In genomic region chr3R:15094218-15094928, dm6 we compare ENCODE assay signal across 1 fruit fly cellular context.
A peak's percentile ranks its signal among the peaks of the same experiment; 100 is the strongest.
TF ChIP-seq lines count a peak whose summit lies in the region.

No protein-coding gene starts in this region.

TF ChIP-seq in whole organism, embryonic, 481 proteins besides CTCF, POLR2A, EP300 and RAD21 (continued from another document and continues in another):
- TF ChIP-seq CG31365 (tag; optimal IDR thresholded peaks at IDR 0.05; lab: Kevin White, UChicago) = no peak
- TF ChIP-seq CG4617 (GFP tag; optimal IDR thresholded peaks at IDR 0.05; lab: Kevin White, UChicago; ENCODE audit: borderline replicate concordance) = no peak
- no peak for TF ChIP-seq CG32772 (GFP tag; IDR thresholded peaks at IDR 0.05; lab: Robert Waterston, UW)
- no peak for TF ChIP-seq ci (GFP tag; IDR thresholded peaks at IDR 0.05; lab: Robert Waterston, UW)
- no peak for TF ChIP-seq CG13296 (GFP tag; optimal IDR thresholded peaks at IDR 0.05; lab: Kevin White, UChicago)
- peak; percentile 90 for TF ChIP-seq cg (GFP tag; optimal IDR thresholded peaks at IDR 0.05; lab: Kevin White, UChicago)
- no peak for TF ChIP-seq Dad (GFP tag; optimal IDR thresholded peaks at IDR 0.05; lab: Kevin White, UChicago)
- no peak for TF ChIP-seq Deaf1 (tag; optimal IDR thresholded peaks at IDR 0.05; lab: Kevin White, UChicago)
- peak; percentile 84 for TF ChIP-seq Tbp (GFP tag; optimal IDR thresholded peaks at IDR 0.05; lab: Kevin White, UChicago)
- no peak for TF ChIP-seq CG17568 (GFP tag; optimal IDR thresholded peaks at IDR 0.05; lab: Kevin White, UChicago)
- TF ChIP-seq al (GFP tag; IDR thresholded peaks at IDR 0.05; lab: Robert Waterston, UW) = no peak
- TF ChIP-seq en (GFP tag; optimal IDR thresholded peaks at IDR 0.05; lab: Kevin White, UChicago) = no peak
- peak; percentile 27 for TF ChIP-seq CG10431 (GFP tag; optimal IDR thresholded peaks at IDR 0.05; lab: Kevin White, UChicago)
- TF ChIP-seq Lpt (GFP tag; optimal IDR thresholded peaks at IDR 0.05; lab: Kevin White, UChicago) = no peak
- peak; percentile 4 for TF ChIP-seq kni (GFP tag; optimal IDR thresholded peaks at IDR 0.05; lab: Kevin White, UChicago)
- peak in 1 of 2 experiments; percentile 69 for TF ChIP-seq prd (optimal IDR thresholded peaks at IDR 0.05; lab: Kevin White, UChicago)
- no peak for TF ChIP-seq prd (GFP tag; IDR thresholded peaks at IDR 0.05; lab: Robert Waterston, UW)
- TF ChIP-seq HHEX (GFP tag; optimal IDR thresholded peaks at IDR 0.05; lab: Kevin White, UChicago) = no peak
- TF ChIP-seq CG7786 (GFP tag; optimal IDR thresholded peaks at IDR 0.05; lab: Kevin White, UChicago) = no peak
- TF ChIP-seq CG15011 (GFP tag; optimal IDR thresholded peaks at IDR 0.05; lab: Kevin White, UChicago) = peak; percentile 7
- no peak for TF ChIP-seq croc (GFP tag; conservative IDR thresholded peaks at IDR 0.05; lab: Robert Waterston, UW)
- TF ChIP-seq E2f2 (GFP tag; IDR thresholded peaks at IDR 0.05; lab: Robert Waterston, UW) = no peak
- no peak for TF ChIP-seq CG10147 (GFP tag; optimal IDR thresholded peaks at IDR 0.05; lab: Kevin White, UChicago)
- TF ChIP-seq Eip74EF (GFP tag; optimal IDR thresholded peaks at IDR 0.05; lab: Kevin White, UChicago) = no peak
- TF ChIP-seq CG1529 (GFP tag; optimal IDR thresholded peaks at IDR 0.05; lab: Kevin White, UChicago) = no peak
- no peak for TF ChIP-seq CG2202 (tag; optimal IDR thresholded peaks at IDR 0.05; lab: Kevin White, UChicago)
- no peak for TF ChIP-seq Nf-YA (GFP tag; IDR thresholded peaks at IDR 0.05; lab: Robert Waterston, UW)
- no peak for TF ChIP-seq eyg (GFP tag; optimal IDR thresholded peaks at IDR 0.05; lab: Kevin White, UChicago)
- TF ChIP-seq knrl (GFP tag; IDR thresholded peaks at IDR 0.05; lab: Robert Waterston, UW; ENCODE audit: partially characterized antibody) = no peak
- TF ChIP-seq MESR4 (GFP tag; optimal IDR thresholded peaks at IDR 0.05; lab: Kevin White, UChicago) = no peak
- peak; percentile 49 for TF ChIP-seq CG9437 (GFP tag; optimal IDR thresholded peaks at IDR 0.05; lab: Kevin White, UChicago)
- TF ChIP-seq CG12236 (GFP tag; optimal IDR thresholded peaks at IDR 0.05; lab: Kevin White, UChicago) = no peak
- TF ChIP-seq abd-A (tag; optimal IDR thresholded peaks at IDR 0.05; lab: Kevin White, UChicago) = no peak
- no peak for TF ChIP-seq Spps (tag; optimal IDR thresholded peaks at IDR 0.05; lab: Kevin White, UChicago)
- TF ChIP-seq cad (GFP tag; optimal IDR thresholded peaks at IDR 0.05; lab: Kevin White, UChicago) = no peak
- TF ChIP-seq NFAT (GFP tag; IDR thresholded peaks at IDR 0.05; lab: Robert Waterston, UW) = no peak
- TF ChIP-seq CG3163 (GFP tag; optimal IDR thresholded peaks at IDR 0.05; lab: Kevin White, UChicago) = no peak
- no peak for TF ChIP-seq CG15479 (GFP tag; optimal IDR thresholded peaks at IDR 0.05; lab: Kevin White, UChicago)
- TF ChIP-seq Dp (GFP tag; optimal IDR thresholded peaks at IDR 0.05; lab: Kevin White, UChicago) = no peak
- peak; percentile 46 for TF ChIP-seq sug (tag; optimal IDR thresholded peaks at IDR 0.05; lab: Kevin White, UChicago)
- TF ChIP-seq p53 (GFP tag; optimal IDR thresholded peaks at IDR 0.05; lab: Kevin White, UChicago) = no peak
- no peak for TF ChIP-seq tio (GFP tag; optimal IDR thresholded peaks at IDR 0.05; lab: Kevin White, UChicago)
- TF ChIP-seq CG3407 (GFP tag; optimal IDR thresholded peaks at IDR 0.05; lab: Kevin White, UChicago) = no peak
- no peak for TF ChIP-seq CG42726 (GFP tag; IDR thresholded peaks at IDR 0.05; lab: Robert Waterston, UW; ENCODE audit: partially characterized antibody)
- no peak for TF ChIP-seq Hey (tag; optimal IDR thresholded peaks at IDR 0.05; lab: Kevin White, UChicago)
- TF ChIP-seq Bteb2 (GFP tag; optimal IDR thresholded peaks at IDR 0.05; lab: Kevin White, UChicago) = no peak
- no peak for TF ChIP-seq Asciz (GFP tag; optimal IDR thresholded peaks at IDR 0.05; lab: Kevin White, UChicago)
- peak; percentile 1 for TF ChIP-seq bcd (GFP tag; optimal IDR thresholded peaks at IDR 0.05; lab: Kevin White, UChicago)
- no peak for TF ChIP-seq CG17612 (GFP tag; IDR thresholded peaks at IDR 0.05; lab: Robert Waterston, UW)
- no peak for TF ChIP-seq chm (GFP tag; IDR thresholded peaks at IDR 0.05; lab: Robert Waterston, UW)
- no peak for TF ChIP-seq CG2129 (GFP tag; IDR thresholded peaks at IDR 0.05; lab: Robert Waterston, UW; ENCODE audit: partially characterized antibody)
- no peak for TF ChIP-seq Doc2 (GFP tag; IDR thresholded peaks at IDR 0.05; lab: Robert Waterston, UW)
- no peak for TF ChIP-seq jumu (GFP tag; optimal IDR thresholded peaks at IDR 0.05; lab: Kevin White, UChicago)
- no peak for TF ChIP-seq schlank (tag; optimal IDR thresholded peaks at IDR 0.05; lab: Kevin White, UChicago)
- no peak for TF ChIP-seq CG10366 (GFP tag; IDR thresholded peaks at IDR 0.05; lab: Robert Waterston, UW)
- TF ChIP-seq scrt (GFP tag; optimal IDR thresholded peaks at IDR 0.05; lab: Kevin White, UChicago) = no peak
- no peak for TF ChIP-seq CG13424 (tag; optimal IDR thresholded peaks at IDR 0.05; lab: Kevin White, UChicago)
- TF ChIP-seq danr (GFP tag; IDR thresholded peaks at IDR 0.05; lab: Robert Waterston, UW) = no peak
- no peak for TF ChIP-seq Awh (GFP tag; IDR thresholded peaks at IDR 0.05; lab: Robert Waterston, UW)
- peak; percentile 89 for TF ChIP-seq ewg (GFP tag; optimal IDR thresholded peaks at IDR 0.05; lab: Kevin White, UChicago)
- TF ChIP-seq CG3281 (GFP tag; optimal IDR thresholded peaks at IDR 0.05; lab: Kevin White, UChicago) = peak; percentile 24
- TF ChIP-seq Hr78 (GFP tag; optimal IDR thresholded peaks at IDR 0.05; lab: Kevin White, UChicago) = no peak
- TF ChIP-seq ara (GFP tag; IDR thresholded peaks at IDR 0.05; lab: Robert Waterston, UW) = no peak
- peak; percentile 45 for TF ChIP-seq sd (tag; optimal IDR thresholded peaks at IDR 0.05; lab: Kevin White, UChicago)
- TF ChIP-seq yki (optimal IDR thresholded peaks at IDR 0.05; lab: Kevin White, UChicago) = no peak
- no peak for TF ChIP-seq Myb (GFP tag; optimal IDR thresholded peaks at IDR 0.05; lab: Kevin White, UChicago)
- TF ChIP-seq Gsc (GFP tag; IDR thresholded peaks at IDR 0.05; lab: Robert Waterston, UW) = no peak
- no peak for TF ChIP-seq ab (GFP tag; optimal IDR thresholded peaks at IDR 0.05; lab: Kevin White, UChicago)
- TF ChIP-seq CG13894 (tag; optimal IDR thresholded peaks at IDR 0.05; lab: Kevin White, UChicago) = no peak
- no peak for TF ChIP-seq CG8944 (GFP tag; optimal IDR thresholded peaks at IDR 0.05; lab: Kevin White, UChicago)
- peak; percentile 26 for TF ChIP-seq YL-1 (GFP tag; optimal IDR thresholded peaks at IDR 0.05; lab: Kevin White, UChicago)
- TF ChIP-seq CG5180 (GFP tag; optimal IDR thresholded peaks at IDR 0.05; lab: Kevin White, UChicago) = peak; percentile 65
- TF ChIP-seq CG2199 (GFP tag; IDR thresholded peaks at IDR 0.05; lab: Robert Waterston, UW) = no peak
- no peak for TF ChIP-seq CG14050 (GFP tag; IDR thresholded peaks at IDR 0.05; lab: Robert Waterston, UW)
- no peak for TF ChIP-seq CG17186 (GFP tag; optimal IDR thresholded peaks at IDR 0.05; lab: Kevin White, UChicago)
- no peak for TF ChIP-seq zen (tag; optimal IDR thresholded peaks at IDR 0.05; lab: Kevin White, UChicago)
- TF ChIP-seq CG31224 (GFP tag; IDR thresholded peaks at IDR 0.05; lab: Robert Waterston, UW) = no peak
- TF ChIP-seq CG7839 (tag; optimal IDR thresholded peaks at IDR 0.05; lab: Kevin White, UChicago) = peak; percentile 10
- no peak for TF ChIP-seq caup (GFP tag; optimal IDR thresholded peaks at IDR 0.05; lab: Kevin White, UChicago; ENCODE audit: severe bottlenecking)
- TF ChIP-seq chinmo (GFP tag; IDR thresholded peaks at IDR 0.05; lab: Robert Waterston, UW; ENCODE audit: partially characterized antibody) = no peak
- TF ChIP-seq Hsf (GFP tag; optimal IDR thresholded peaks at IDR 0.05; lab: Kevin White, UChicago) = peak; percentile 6
- peak in 1 of 2 experiments; percentile 46 for TF ChIP-seq crp (GFP tag; optimal IDR thresholded peaks at IDR 0.05; lab: Kevin White, UChicago)
- no peak for TF ChIP-seq Mes4 (GFP tag; optimal IDR thresholded peaks at IDR 0.05; lab: Kevin White, UChicago)
- no peak for TF ChIP-seq Sox100B (GFP tag; optimal IDR thresholded peaks at IDR 0.05; lab: Kevin White, UChicago)
- no peak for TF ChIP-seq bowl (GFP tag; IDR thresholded peaks at IDR 0.05; lab: Robert Waterston, UW)
- peak; percentile 41 for TF ChIP-seq grau (tag; optimal IDR thresholded peaks at IDR 0.05; lab: Kevin White, UChicago)
- no peak for TF ChIP-seq CG1233 (GFP tag; optimal IDR thresholded peaks at IDR 0.05; lab: Kevin White, UChicago)
- TF ChIP-seq CG18764 (GFP tag; optimal IDR thresholded peaks at IDR 0.05; lab: Kevin White, UChicago) = no peak
- TF ChIP-seq CG10543 (GFP tag; optimal IDR thresholded peaks at IDR 0.05; lab: Kevin White, UChicago) = peak; percentile 46
- no peak for TF ChIP-seq CG8290 (GFP tag; optimal IDR thresholded peaks at IDR 0.05; lab: Kevin White, UChicago)
- peak in 1 of 2 experiments; percentile 21 for TF ChIP-seq CG8290 (tag; optimal IDR thresholded peaks at IDR 0.05; lab: Kevin White, UChicago)
- TF ChIP-seq CG10267 (tag; optimal IDR thresholded peaks at IDR 0.05; lab: Kevin White, UChicago) = no peak
- TF ChIP-seq CG16815 (GFP tag; optimal IDR thresholded peaks at IDR 0.05; lab: Kevin White, UChicago) = no peak
- no peak for TF ChIP-seq CG2875 (GFP tag; optimal IDR thresholded peaks at IDR 0.05; lab: Kevin White, UChicago)
- no peak for TF ChIP-seq Abd-B (GFP tag; optimal IDR thresholded peaks at IDR 0.05; lab: Kevin White, UChicago)
- TF ChIP-seq twi (tag; optimal IDR thresholded peaks at IDR 0.05; lab: Kevin White, UChicago) = no peak
- peak; percentile 11 for TF ChIP-seq CG2120 (GFP tag; optimal IDR thresholded peaks at IDR 0.05; lab: Kevin White, UChicago)
- peak; percentile 59 to 91 for TF ChIP-seq insv (GFP tag; optimal IDR thresholded peaks at IDR 0.05; lab: Kevin White, UChicago)
- TF ChIP-seq nmo (GFP tag; optimal IDR thresholded peaks at IDR 0.05; lab: Kevin White, UChicago) = peak; percentile 38
- no peak for TF ChIP-seq org-1 (GFP tag; optimal IDR thresholded peaks at IDR 0.05; lab: Kevin White, UChicago)
- TF ChIP-seq CG18619 (GFP tag; optimal IDR thresholded peaks at IDR 0.05; lab: Kevin White, UChicago) = peak; percentile 15
- no peak for TF ChIP-seq Hr51 (GFP tag; optimal IDR thresholded peaks at IDR 0.05; lab: Kevin White, UChicago)
- peak; percentile 1 for TF ChIP-seq lab (GFP tag; optimal IDR thresholded peaks at IDR 0.05; lab: Kevin White, UChicago)
- peak; percentile 87 for TF ChIP-seq sens (GFP tag; lab: Kevin White, UChicago)
- no peak for TF ChIP-seq CG4282 (GFP tag; optimal IDR thresholded peaks at IDR 0.05; lab: Kevin White, UChicago)
- TF ChIP-seq Trl (optimal IDR thresholded peaks at IDR 0.05; lab: Kevin White, UChicago) = peak in 1 of 2 experiments; percentile 30
- TF ChIP-seq Trl (GFP tag; optimal IDR thresholded peaks at IDR 0.05; lab: Kevin White, UChicago) = no peak
- TF ChIP-seq tll (GFP tag; optimal IDR thresholded peaks at IDR 0.05; lab: Kevin White, UChicago) = peak in 1 of 2 experiments; percentile 50
- no peak for TF ChIP-seq psq (GFP tag; optimal IDR thresholded peaks at IDR 0.05; lab: Kevin White, UChicago)
- no peak for TF ChIP-seq usp (GFP tag; optimal IDR thresholded peaks at IDR 0.05; lab: Kevin White, UChicago)
- no peak for TF ChIP-seq so (GFP tag; IDR thresholded peaks at IDR 0.05; lab: Robert Waterston, UW)
- no peak for TF ChIP-seq nerfin-2 (GFP tag; IDR thresholded peaks at IDR 0.05; lab: Robert Waterston, UW; ENCODE audit: partially characterized antibody)
- no peak for TF ChIP-seq CG12744 (GFP tag; optimal IDR thresholded peaks at IDR 0.05; lab: Kevin White, UChicago)
- peak; percentile 51 for TF ChIP-seq CG7556 (GFP tag; optimal IDR thresholded peaks at IDR 0.05; lab: Kevin White, UChicago)
- no peak for TF ChIP-seq Hr39 (optimal IDR thresholded peaks at IDR 0.05; lab: Kevin White, UChicago)
- TF ChIP-seq slbo (GFP tag; IDR thresholded peaks at IDR 0.05; lab: Robert Waterston, UW) = no peak
- no peak for TF ChIP-seq CG11398 (GFP tag; optimal IDR thresholded peaks at IDR 0.05; lab: Kevin White, UChicago)
- TF ChIP-seq Camta (GFP tag; optimal IDR thresholded peaks at IDR 0.05; lab: Kevin White, UChicago) = no peak
- peak in 1 of 2 experiments; percentile 39 for TF ChIP-seq Pdp1 (GFP tag; optimal IDR thresholded peaks at IDR 0.05; lab: Kevin White, UChicago)
- peak; percentile 4 for TF ChIP-seq mam (GFP tag; optimal IDR thresholded peaks at IDR 0.05; lab: Kevin White, UChicago)
- no peak for TF ChIP-seq CG1024 (GFP tag; IDR thresholded peaks at IDR 0.05; lab: Robert Waterston, UW)
- no peak for TF ChIP-seq aop (GFP tag; IDR thresholded peaks at IDR 0.05; lab: Robert Waterston, UW)
- TF ChIP-seq otp (GFP tag; IDR thresholded peaks at IDR 0.05; lab: Robert Waterston, UW) = no peak
- no peak for TF ChIP-seq Bdp1 (GFP tag; optimal IDR thresholded peaks at IDR 0.05; lab: Kevin White, UChicago)
- no peak for TF ChIP-seq gro (GFP tag; optimal IDR thresholded peaks at IDR 0.05; lab: Kevin White, UChicago)
- no peak for TF ChIP-seq CG3847 (GFP tag; IDR thresholded peaks at IDR 0.05; lab: Robert Waterston, UW)
- no peak for TF ChIP-seq HmgD (GFP tag; optimal IDR thresholded peaks at IDR 0.05; lab: Kevin White, UChicago)
- no peak for TF ChIP-seq Oaz (GFP tag; IDR thresholded peaks at IDR 0.05; lab: Robert Waterston, UW)
- TF ChIP-seq ttk (GFP tag; IDR thresholded peaks at IDR 0.05; lab: Robert Waterston, UW) = no peak
- TF ChIP-seq Vsx1 (GFP tag; optimal IDR thresholded peaks at IDR 0.05; lab: Kevin White, UChicago) = no peak
- no peak for TF ChIP-seq CG8765 (GFP tag; IDR thresholded peaks at IDR 0.05; lab: Robert Waterston, UW)
- no peak for TF ChIP-seq CG12071 (GFP tag; optimal IDR thresholded peaks at IDR 0.05; lab: Kevin White, UChicago)
- no peak for TF ChIP-seq ssp (GFP tag; IDR thresholded peaks at IDR 0.05; lab: Robert Waterston, UW)
- no peak for TF ChIP-seq B-H1 (GFP tag; IDR thresholded peaks at IDR 0.05; lab: Robert Waterston, UW)
- no peak for TF ChIP-seq Mad (GFP tag; optimal IDR thresholded peaks at IDR 0.05; lab: Kevin White, UChicago)
- peak; percentile 99 for TF ChIP-seq onecut (GFP tag; IDR thresholded peaks at IDR 0.05; lab: Robert Waterston, UW)
- TF ChIP-seq CG12659 (GFP tag; optimal IDR thresholded peaks at IDR 0.05; lab: Kevin White, UChicago) = peak; percentile 27
- TF ChIP-seq wek (GFP tag; optimal IDR thresholded peaks at IDR 0.05; lab: Kevin White, UChicago) = no peak
- no peak for TF ChIP-seq Hand (GFP tag; optimal IDR thresholded peaks at IDR 0.05; lab: Kevin White, UChicago)
- peak; percentile 31 for TF ChIP-seq CG15269 (tag; optimal IDR thresholded peaks at IDR 0.05; lab: Kevin White, UChicago)
